Worm (Caenorhabditis elegans): ENCODE measurements around the gene F17C11.11.

F17C11.11 gene

DNA sequence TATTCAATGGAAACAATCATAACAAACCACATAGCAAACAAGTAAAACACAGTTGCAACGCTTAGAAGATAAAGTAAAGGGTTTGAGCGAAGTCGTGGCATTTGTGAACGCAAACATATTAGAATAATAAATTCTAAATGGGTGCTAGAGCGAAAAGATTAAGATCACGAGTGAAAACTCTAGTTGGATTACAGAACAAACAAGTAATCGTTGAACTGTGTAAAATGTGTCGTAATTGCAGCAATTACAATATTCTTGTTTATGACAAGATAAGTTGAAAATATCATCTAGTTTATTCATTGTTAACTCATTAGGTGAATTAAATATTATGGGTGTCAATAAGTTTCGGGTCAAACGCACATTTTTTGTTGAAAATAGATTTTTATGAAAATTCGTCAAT is 35.9 kb downstream of the F17C11.11 start, which contains the start of gene F32D8.8:
TSS of gene F32D8.8 (minus strand) at position 101 of the 400 bp plus-strand sequence.
- no peak for TF ChIP-seq T22C8.4 (GFP tag; IDR thresholded peaks at IDR 0.05)
- TF ChIP-seq med-1 (GFP tag; optimal IDR thresholded peaks at IDR 0.05; ENCODE audit: insufficient read depth) = no peak
- no peak for TF ChIP-seq ztf-23 (GFP tag; IDR thresholded peaks at IDR 0.05)
- TF ChIP-seq klf-2 (GFP tag; conservative IDR thresholded peaks at IDR 0.05) = no peak
- no peak for TF ChIP-seq flt-1 (GFP tag; IDR thresholded peaks at IDR 0.05)
- no peak for TF ChIP-seq cog-1 (tag; optimal IDR thresholded peaks at IDR 0.05)
- TF ChIP-seq ref-1 (GFP tag; conservative IDR thresholded peaks at IDR 0.05) = no peak
- no peak for TF ChIP-seq tab-1 (GFP tag; IDR thresholded peaks at IDR 0.05)
- no peak for TF ChIP-seq ztf-29 (GFP tag; IDR thresholded peaks at IDR 0.05)

DNA sequence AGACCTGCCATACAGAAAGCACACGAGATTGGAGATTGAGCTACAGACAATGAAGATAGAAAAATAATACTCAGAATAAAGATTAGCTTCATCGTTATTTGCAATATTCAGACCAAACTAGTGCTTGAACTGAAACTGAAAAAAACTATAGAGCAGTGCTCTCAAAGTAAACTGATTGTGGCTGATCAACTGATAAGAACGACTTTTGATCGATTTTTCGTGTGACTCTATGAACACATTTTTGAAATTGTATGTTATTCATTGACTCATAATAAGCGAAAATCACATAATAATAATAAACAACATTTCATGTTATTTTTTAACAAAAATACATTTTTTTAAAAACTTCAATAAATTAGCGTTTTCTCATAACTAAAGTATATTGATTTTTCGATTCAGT is 37.5 kb downstream of the F17C11.11 start, which contains the start of gene spp-16:
TSS of gene spp-16 (minus strand) at position 179 of the 400 bp plus-strand sequence.
- TF ChIP-seq ztf-29 (GFP tag; IDR thresholded peaks at IDR 0.05) (no peak), ref-1 (GFP tag; conservative IDR thresholded peaks at IDR 0.05) (no peak), T22C8.4 (GFP tag; IDR thresholded peaks at IDR 0.05) (no peak), cog-1 (tag; optimal IDR thresholded peaks at IDR 0.05) (no peak), flt-1 (GFP tag; IDR thresholded peaks at IDR 0.05) (no peak), ztf-23 (GFP tag; IDR thresholded peaks at IDR 0.05) (no peak), med-1 (GFP tag; optimal IDR thresholded peaks at IDR 0.05; ENCODE audit: insufficient read depth) (no peak), klf-2 (GFP tag; conservative IDR thresholded peaks at IDR 0.05) (no peak), tab-1 (GFP tag; IDR thresholded peaks at IDR 0.05) (no peak)

DNA sequence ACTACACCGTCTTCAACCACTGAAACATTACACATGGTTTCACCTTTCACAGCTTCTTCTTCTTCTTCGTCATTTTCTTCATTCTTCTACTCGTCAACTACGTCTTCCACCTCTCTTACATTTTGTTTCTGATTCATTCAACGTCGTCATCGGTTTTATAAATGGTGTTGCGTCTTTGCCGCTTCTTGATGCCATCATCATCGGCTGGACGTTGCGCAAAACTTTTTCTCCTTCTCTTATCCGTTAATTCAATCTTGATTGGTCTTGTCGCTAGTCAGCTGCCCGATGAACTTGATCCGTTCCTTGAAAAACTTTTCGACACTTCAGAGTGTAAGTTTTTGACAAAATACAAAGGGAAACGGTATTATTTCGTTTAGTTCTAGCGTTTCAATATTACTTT is 40.0 kb downstream of the F17C11.11 start:
- no peak for TF ChIP-seq T22C8.4 (GFP tag; IDR thresholded peaks at IDR 0.05)
- TF ChIP-seq flt-1 (GFP tag; IDR thresholded peaks at IDR 0.05) = no peak
- no peak for TF ChIP-seq cog-1 (tag; optimal IDR thresholded peaks at IDR 0.05)
- TF ChIP-seq ref-1 (GFP tag; conservative IDR thresholded peaks at IDR 0.05) = no peak
- no peak for TF ChIP-seq klf-2 (GFP tag; conservative IDR thresholded peaks at IDR 0.05)
- TF ChIP-seq ztf-29 (GFP tag; IDR thresholded peaks at IDR 0.05) = no peak
- no peak for TF ChIP-seq ztf-23 (GFP tag; IDR thresholded peaks at IDR 0.05)
- no peak for TF ChIP-seq tab-1 (GFP tag; IDR thresholded peaks at IDR 0.05)
- TF ChIP-seq med-1 (GFP tag; optimal IDR thresholded peaks at IDR 0.05; ENCODE audit: insufficient read depth) = no peak

DNA sequence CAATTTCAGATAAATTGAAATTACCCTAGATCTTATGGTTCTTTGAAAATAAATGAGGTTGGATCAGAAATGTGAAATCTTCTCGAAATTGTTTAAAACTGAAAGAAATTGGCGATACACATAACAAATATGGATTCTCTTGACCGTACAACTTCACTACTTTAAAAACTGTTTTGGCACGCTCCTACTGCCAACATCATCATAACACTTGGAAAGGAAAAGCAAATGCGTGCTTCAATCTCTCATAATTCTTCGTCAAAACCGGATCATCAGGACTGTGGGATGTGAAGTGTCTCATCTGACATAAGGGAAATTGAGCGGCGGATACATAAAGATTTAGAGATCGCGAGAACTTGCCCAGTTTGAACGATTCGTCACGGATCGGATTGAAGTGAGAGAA is 40.5 kb downstream of the F17C11.11 start, which contains the start of gene F32D8.7:
TSS of gene F32D8.7 (plus strand) at position 329 of the 400 bp plus-strand sequence.
- TF ChIP-seq ztf-23 (GFP tag; IDR thresholded peaks at IDR 0.05) = no peak

DNA sequence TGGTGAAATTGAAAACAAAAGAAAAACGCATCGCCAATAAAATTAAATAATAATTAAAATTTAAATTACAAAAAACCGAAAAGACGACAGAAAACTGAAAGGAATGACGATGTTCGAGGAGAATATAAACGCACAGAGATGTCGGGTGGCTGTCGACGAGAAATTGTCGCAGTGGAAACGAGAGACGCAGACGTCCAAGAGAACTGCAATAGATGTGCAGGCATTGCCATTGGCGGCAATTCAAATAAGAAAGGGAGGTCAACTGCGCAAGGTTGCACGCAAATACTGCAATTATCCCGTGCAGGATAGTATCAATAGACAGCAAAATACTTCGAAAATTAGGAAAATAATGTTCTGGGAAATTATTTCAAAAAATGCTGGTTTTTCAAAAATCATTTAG is 41.4 kb downstream of the F17C11.11 start:
- TF ChIP-seq T22C8.4 (GFP tag; IDR thresholded peaks at IDR 0.05) (peak; percentile 49; the same call in 1 of the 2 replicates), ztf-29 (GFP tag; IDR thresholded peaks at IDR 0.05) (no peak), cog-1 (tag; optimal IDR thresholded peaks at IDR 0.05) (peak; percentile 95), tab-1 (GFP tag; IDR thresholded peaks at IDR 0.05) (0 out of 2 replicates have a peak, but pooled peaks have one; percentile 36), ref-1 (GFP tag; conservative IDR thresholded peaks at IDR 0.05) (no peak), ztf-23 (GFP tag; IDR thresholded peaks at IDR 0.05) (peak; percentile 90), flt-1 (GFP tag; IDR thresholded peaks at IDR 0.05) (peak; percentile 86), med-1 (GFP tag; optimal IDR thresholded peaks at IDR 0.05; ENCODE audit: insufficient read depth) (no peak)

DNA sequence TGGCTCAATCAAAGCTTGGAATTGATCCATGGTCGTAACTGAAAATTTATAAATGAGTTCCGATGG is 41.7 kb downstream of the F17C11.11 start, which contains the start of gene sec-61.G:
TSS of gene sec-61.G (minus strand) at position 38 of the 66 bp plus-strand sequence.
- TF ChIP-seq cog-1 (tag; optimal IDR thresholded peaks at IDR 0.05) (no peak), ztf-29 (GFP tag; IDR thresholded peaks at IDR 0.05) (no peak), T22C8.4 (GFP tag; IDR thresholded peaks at IDR 0.05) (no peak), med-1 (GFP tag; optimal IDR thresholded peaks at IDR 0.05; ENCODE audit: insufficient read depth) (no peak), flt-1 (GFP tag; IDR thresholded peaks at IDR 0.05) (no peak), tab-1 (GFP tag; IDR thresholded peaks at IDR 0.05) (no peak), ztf-23 (GFP tag; IDR thresholded peaks at IDR 0.05) (no peak), klf-2 (GFP tag; conservative IDR thresholded peaks at IDR 0.05) (no peak)

DNA sequence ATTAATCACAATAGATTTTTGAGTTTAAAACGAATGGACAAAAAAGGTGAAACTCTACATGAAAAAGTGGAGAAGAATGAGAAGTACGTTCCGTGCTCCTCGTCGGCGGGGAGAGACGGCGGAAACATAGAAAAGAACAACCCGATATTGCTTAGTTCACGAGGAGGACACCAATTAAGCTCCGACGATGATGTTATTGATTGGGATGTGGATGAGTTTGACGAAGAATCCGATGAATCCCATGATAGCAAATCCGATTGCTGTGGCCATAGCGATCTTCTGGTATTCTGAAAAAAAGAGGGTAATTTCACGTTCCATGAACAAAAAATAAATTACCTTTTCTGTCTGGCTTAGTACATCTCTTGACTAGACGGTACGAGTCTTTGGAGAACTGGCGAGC is 41.9 kb downstream of the F17C11.11 start:
- no peak for TF ChIP-seq flt-1 (GFP tag; IDR thresholded peaks at IDR 0.05)
- TF ChIP-seq T22C8.4 (GFP tag; IDR thresholded peaks at IDR 0.05) = no peak
- no peak for TF ChIP-seq cog-1 (tag; optimal IDR thresholded peaks at IDR 0.05)
- TF ChIP-seq klf-2 (GFP tag; conservative IDR thresholded peaks at IDR 0.05) = no peak
- TF ChIP-seq ztf-23 (GFP tag; IDR thresholded peaks at IDR 0.05) = no peak
- TF ChIP-seq ref-1 (GFP tag; conservative IDR thresholded peaks at IDR 0.05) = no peak
- no peak for TF ChIP-seq ztf-29 (GFP tag; IDR thresholded peaks at IDR 0.05)
- TF ChIP-seq med-1 (GFP tag; optimal IDR thresholded peaks at IDR 0.05; ENCODE audit: insufficient read depth) = no peak
- no peak for TF ChIP-seq tab-1 (GFP tag; IDR thresholded peaks at IDR 0.05)

DNA sequence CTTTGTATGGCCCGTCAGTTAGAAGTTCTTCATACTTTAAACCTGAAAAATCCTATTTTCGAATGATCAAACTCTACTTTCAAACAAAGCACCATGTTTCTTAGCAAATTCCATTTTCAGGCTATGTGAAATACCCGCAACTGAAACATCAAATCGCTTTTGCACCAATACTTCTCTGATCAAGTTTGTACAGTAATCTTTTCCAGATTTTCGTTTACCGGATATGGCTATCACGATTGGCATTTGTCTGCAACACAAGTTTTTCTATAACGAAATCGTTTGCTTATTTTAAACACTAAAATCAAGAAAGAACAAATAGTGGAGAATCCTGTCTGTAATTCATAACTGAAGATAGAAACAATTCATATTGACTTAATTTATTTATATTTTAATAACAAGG is 42.3 kb downstream of the F17C11.11 start, which contains the start of gene F32D8.13:
TSS of gene F32D8.13 (minus strand) at position 249 of the 400 bp plus-strand sequence.
- no peak for TF ChIP-seq cog-1 (tag; optimal IDR thresholded peaks at IDR 0.05)
- TF ChIP-seq T22C8.4 (GFP tag; IDR thresholded peaks at IDR 0.05) = no peak
- no peak for TF ChIP-seq ztf-29 (GFP tag; IDR thresholded peaks at IDR 0.05)
- TF ChIP-seq flt-1 (GFP tag; IDR thresholded peaks at IDR 0.05) = no peak
- TF ChIP-seq klf-2 (GFP tag; conservative IDR thresholded peaks at IDR 0.05) = no peak
- TF ChIP-seq ztf-23 (GFP tag; IDR thresholded peaks at IDR 0.05) = no peak
- TF ChIP-seq ref-1 (GFP tag; conservative IDR thresholded peaks at IDR 0.05) = no peak
- TF ChIP-seq med-1 (GFP tag; optimal IDR thresholded peaks at IDR 0.05; ENCODE audit: insufficient read depth) = no peak
- TF ChIP-seq tab-1 (GFP tag; IDR thresholded peaks at IDR 0.05) = no peak

DNA sequence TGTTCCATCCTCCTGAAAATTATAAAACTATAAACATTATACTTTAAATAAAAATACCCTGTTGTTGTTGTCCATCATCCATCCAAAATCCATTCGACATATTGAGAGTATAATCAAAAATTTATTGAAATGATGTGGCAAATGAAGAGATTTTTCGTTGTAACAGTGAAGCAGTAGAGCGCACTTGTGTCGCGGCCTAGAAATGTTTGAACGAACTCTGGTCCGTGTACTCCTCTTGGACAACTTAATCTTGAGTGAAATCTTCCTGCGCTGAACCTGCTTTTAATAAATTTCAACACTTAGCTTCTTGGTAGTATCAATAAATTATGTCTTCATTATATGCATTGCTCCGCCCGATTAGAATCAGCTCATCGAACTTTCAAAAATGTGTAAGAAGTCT is 44.0 kb downstream of the F17C11.11 start, which contains the start of the genes F32D8.14 and F32D8.5:
TSS of gene F32D8.14 (minus strand) at position 188 of the 400 bp plus-strand sequence.
TSS of gene F32D8.5 (plus strand) at position 200 of the 400 bp plus-strand sequence.
- TF ChIP-seq T22C8.4 (GFP tag; IDR thresholded peaks at IDR 0.05) (no peak), ztf-23 (GFP tag; IDR thresholded peaks at IDR 0.05) (peak; percentile 78; the same call in 1 of the 2 replicates), flt-1 (GFP tag; IDR thresholded peaks at IDR 0.05) (peak; percentile 57; the same call in 1 of the 2 replicates), cog-1 (tag; optimal IDR thresholded peaks at IDR 0.05) (peak; percentile 4), med-1 (GFP tag; optimal IDR thresholded peaks at IDR 0.05; ENCODE audit: insufficient read depth) (no peak)

DNA sequence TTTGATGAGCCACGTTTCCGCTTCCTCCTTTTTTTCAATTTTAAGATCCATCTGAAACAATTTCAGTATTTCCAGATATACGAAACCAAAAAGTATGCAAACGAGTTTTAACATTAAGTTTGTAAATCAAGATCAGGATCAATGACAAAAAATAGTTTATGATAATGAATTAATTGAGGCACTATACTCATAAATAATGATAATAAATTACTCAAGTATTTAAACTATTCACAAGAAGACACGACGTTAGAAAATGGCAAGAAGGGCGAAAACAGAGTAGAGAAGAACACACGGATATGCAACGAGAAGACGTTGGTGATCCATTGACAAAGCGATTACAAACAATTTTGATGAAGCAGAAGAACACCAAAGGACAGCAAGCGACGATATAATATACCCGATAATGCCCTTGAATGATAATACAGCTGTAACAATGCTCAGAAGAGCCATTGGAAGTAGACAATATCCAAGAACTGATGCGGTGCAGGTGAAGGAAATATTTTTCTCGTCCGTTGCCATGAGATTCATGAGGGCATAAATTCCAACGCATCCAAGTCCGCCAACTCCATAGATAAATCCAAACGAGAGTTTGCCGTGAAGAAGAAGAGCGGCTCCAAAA is 45.0 kb downstream of the F17C11.11 start, which contains the start of gene F32D8.4:
TSS of gene F32D8.4 (minus strand) at position 51 of the 619 bp plus-strand sequence.
- TF ChIP-seq T22C8.4 (GFP tag; IDR thresholded peaks at IDR 0.05) (no peak), med-1 (GFP tag; optimal IDR thresholded peaks at IDR 0.05; ENCODE audit: insufficient read depth) (no peak), ztf-29 (GFP tag; IDR thresholded peaks at IDR 0.05) (no peak), tab-1 (GFP tag; IDR thresholded peaks at IDR 0.05) (no peak), klf-2 (GFP tag; conservative IDR thresholded peaks at IDR 0.05) (no peak), cog-1 (tag; optimal IDR thresholded peaks at IDR 0.05) (no peak), ztf-23 (GFP tag; IDR thresholded peaks at IDR 0.05) (no peak)

Measured in whole organism, midembryonic.